Worm (Caenorhabditis elegans) whole organism, L1 larva: Measurements from ENCODE around the gene elt-4.
A peak's percentile ranks its signal among the peaks of the same experiment; 100 is the strongest.

Experiments used
- C16A3.4 ChIP-seq: fragments of 150-350 bp; optimal IDR thresholded peaks from 2 replicates; lab custom pipeline; 2014; ENCODE audit warnings: missing biosample characterization, missing genetic modification characterization
- C34B4.2 ChIP-seq: sonication (generic microtip); optimal IDR thresholded peaks from 2 replicates; lab custom pipeline; 2017; ENCODE audit warnings: mild to moderate bottlenecking, missing genetic modification characterization, missing compliant biosample characterization
- F16B12.6 ChIP-seq: fragments of 150-350 bp; optimal IDR thresholded peaks from 2 replicates; lab custom pipeline; 2014; ENCODE audit warnings: missing biosample characterization, missing genetic modification characterization
- aha-1 ChIP-seq: fragments of 150-350 bp; optimal IDR thresholded peaks from 2 replicates; lab custom pipeline; 2014; ENCODE audit warnings: missing biosample characterization, missing genetic modification characterization
- alr-1 ChIP-seq: fragments of 200-800 bp; sonication (Bioruptor generic); optimal IDR thresholded peaks from 2 replicates; lab custom pipeline; 2018; ENCODE audit warnings: borderline replicate concordance, mild to moderate bottlenecking, missing genetic modification characterization, missing compliant biosample characterization
- blmp-1 ChIP-seq: fragments of 150-350 bp; optimal IDR thresholded peaks from 2 replicates; lab custom pipeline; 2014; ENCODE audit warnings: missing biosample characterization, missing genetic modification characterization
- efl-1 ChIP-seq, 4 experiments: fragments of 150-350 bp; optimal IDR thresholded peaks in 3 of 4; peaks in 1 of 4; 1 replicate in 1 of 4; 2 replicates in 3 of 4; lab custom pipeline; 2014; ENCODE audit warnings: missing biosample characterization in 2 of 4, missing genetic modification characterization in 2 of 4, missing genetic modification reagents in 2 of 4
- efl-3 ChIP-seq: fragments of 200-800 bp; sonication (Bioruptor generic); optimal IDR thresholded peaks from 2 replicates; lab custom pipeline; 2018; ENCODE audit warnings: mild to moderate bottlenecking, missing genetic modification characterization, missing compliant biosample characterization
- fkh-8 ChIP-seq: sonication (generic microtip); optimal IDR thresholded peaks from 2 replicates; lab custom pipeline; 2016; ENCODE audit warnings: mild to moderate bottlenecking, missing genetic modification characterization, missing compliant biosample characterization
- fos-1 ChIP-seq: fragments of 150-350 bp; optimal IDR thresholded peaks from 2 replicates; lab custom pipeline; 2014; ENCODE audit warnings: missing biosample characterization, missing genetic modification characterization
- grh-1 ChIP-seq: fragments of 200-800 bp; sonication (Bioruptor generic); IDR thresholded peaks from 2 replicates; pipeline ENCODE4 v1.3.6; 2022; ENCODE audit warnings: missing genetic modification reagents, missing genetic modification characterization, missing compliant biosample characterization
- hlh-4 ChIP-seq: sonication (generic microtip); optimal IDR thresholded peaks from 2 replicates; lab custom pipeline; 2016; ENCODE audit warnings: mild to moderate bottlenecking, missing genetic modification characterization, missing compliant biosample characterization
- irx-1 ChIP-seq: sonication (generic microtip); optimal IDR thresholded peaks from 2 replicates; lab custom pipeline; 2016; ENCODE audit warnings: missing genetic modification characterization, missing compliant biosample characterization
- jun-1 ChIP-seq: fragments of 150-350 bp; optimal IDR thresholded peaks from 2 replicates; lab custom pipeline; 2014; ENCODE audit warnings: missing biosample characterization, missing genetic modification reagents, missing genetic modification characterization
- lin-14 ChIP-seq: fragments of 200-800 bp; sonication (Bioruptor generic); optimal IDR thresholded peaks from 2 replicates; lab custom pipeline; 2018; ENCODE audit warnings: mild to moderate bottlenecking, missing genetic modification characterization, moderate library complexity, missing compliant biosample characterization
- lin-35 ChIP-seq, 2 experiments: fragments of 150-350 bp; optimal IDR thresholded peaks; 2 replicates each; lab custom pipeline; 2014; ENCODE audit warnings: missing biosample characterization in 2 of 2, missing genetic modification characterization in 2 of 2, missing genetic modification reagents in 2 of 2
- lin-39 ChIP-seq: fragments of 150-350 bp; optimal IDR thresholded peaks from 2 replicates; lab custom pipeline; 2014; ENCODE audit warnings: missing biosample characterization, missing genetic modification reagents, missing genetic modification characterization
- lir-3 ChIP-seq: sonication (generic microtip); optimal IDR thresholded peaks from 2 replicates; lab custom pipeline; 2016; ENCODE audit warnings: mild to moderate bottlenecking, missing genetic modification characterization, moderate library complexity, missing compliant biosample characterization; ENCODE audit not compliant: poor library complexity
- lsy-2 ChIP-seq, 2 experiments: fragments of 150-350 bp; optimal IDR thresholded peaks; 2 replicates each; lab custom pipeline; 2014; ENCODE audit warnings: missing biosample characterization in 2 of 2, missing genetic modification characterization in 2 of 2
- mdl-1 ChIP-seq, 2 experiments: fragments of 150-350 bp; optimal IDR thresholded peaks; 2 replicates each; lab custom pipeline; 2014 to 2017; ENCODE audit warnings: missing biosample characterization in 2 of 2, missing genetic modification characterization in 2 of 2, inconsistent platforms in 1 of 2
- nhr-20 ChIP-seq: sonication (generic microtip); optimal IDR thresholded peaks from 2 replicates; lab custom pipeline; 2016; ENCODE audit warnings: mild to moderate bottlenecking, missing genetic modification characterization, missing compliant biosample characterization
- nhr-237 ChIP-seq: fragments of 150-350 bp; optimal IDR thresholded peaks from 2 replicates; lab custom pipeline; 2014; ENCODE audit warnings: missing biosample characterization, missing genetic modification characterization
- nhr-28 ChIP-seq: fragments of 150-350 bp; optimal IDR thresholded peaks from 2 replicates; lab custom pipeline; 2014; ENCODE audit warnings: missing biosample characterization, missing genetic modification characterization
- nhr-71 ChIP-seq: sonication (generic microtip); optimal IDR thresholded peaks from 2 replicates; lab custom pipeline; 2016; ENCODE audit warnings: mild to moderate bottlenecking, missing genetic modification characterization, moderate library complexity, missing compliant biosample characterization
- nhr-76 ChIP-seq: sonication (generic microtip); optimal IDR thresholded peaks from 2 replicates; lab custom pipeline; 2017; ENCODE audit warnings: missing biosample characterization, missing genetic modification characterization
- nhr-90 ChIP-seq: sonication (generic microtip); optimal IDR thresholded peaks from 2 replicates; lab custom pipeline; 2016; ENCODE audit warnings: mild to moderate bottlenecking, missing genetic modification characterization, missing compliant biosample characterization; ENCODE audit not compliant: poor library complexity
- pag-3 ChIP-seq: sonication (generic microtip); optimal IDR thresholded peaks from 2 replicates; lab custom pipeline; 2017; ENCODE audit warnings: missing genetic modification characterization, mild to moderate bottlenecking, missing compliant biosample characterization, antibody characterized with exemption, borderline replicate concordance; ENCODE audit not compliant: insufficient read depth
- pax-3 ChIP-seq: fragments of 200-800 bp; sonication (Bioruptor generic); optimal IDR thresholded peaks from 2 replicates; lab custom pipeline; 2018; ENCODE audit warnings: mild to moderate bottlenecking, missing genetic modification characterization, moderate library complexity, missing compliant biosample characterization
- pqm-1 ChIP-seq: sonication (generic microtip); optimal IDR thresholded peaks from 3 replicates; lab custom pipeline; 2017; ENCODE audit warnings: missing biosample characterization, missing genetic modification characterization
- skn-1 ChIP-seq: fragments of 150-350 bp; optimal IDR thresholded peaks from 2 replicates; lab custom pipeline; 2014; ENCODE audit warnings: missing biosample characterization, missing genetic modification characterization
- snpc-4 ChIP-seq: fragments of 150-350 bp; optimal IDR thresholded peaks from 2 replicates; lab custom pipeline; 2014; ENCODE audit warnings: missing biosample characterization, missing genetic modification characterization
- sox-4 ChIP-seq: sonication (generic microtip); optimal IDR thresholded peaks from 2 replicates; lab custom pipeline; 2016; ENCODE audit warnings: missing genetic modification characterization, missing compliant biosample characterization
- sptf-1 ChIP-seq: fragments of 150-350 bp; optimal IDR thresholded peaks from 2 replicates; lab custom pipeline; 2014; ENCODE audit warnings: missing biosample characterization, missing genetic modification characterization
- unc-130 ChIP-seq: fragments of 150-350 bp; optimal IDR thresholded peaks from 2 replicates; lab custom pipeline; 2017; ENCODE audit warnings: missing biosample characterization, missing genetic modification characterization, inconsistent platforms
- unc-30 ChIP-seq: sonication (generic microtip); optimal IDR thresholded peaks from 2 replicates; lab custom pipeline; 2017; ENCODE audit warnings: missing biosample characterization, missing genetic modification characterization
- ztf-4 ChIP-seq: fragments of 150-350 bp; optimal IDR thresholded peaks from 2 replicates; lab custom pipeline; 2014; ENCODE audit warnings: missing biosample characterization, missing genetic modification characterization

The elt-4 gene

DNA sequence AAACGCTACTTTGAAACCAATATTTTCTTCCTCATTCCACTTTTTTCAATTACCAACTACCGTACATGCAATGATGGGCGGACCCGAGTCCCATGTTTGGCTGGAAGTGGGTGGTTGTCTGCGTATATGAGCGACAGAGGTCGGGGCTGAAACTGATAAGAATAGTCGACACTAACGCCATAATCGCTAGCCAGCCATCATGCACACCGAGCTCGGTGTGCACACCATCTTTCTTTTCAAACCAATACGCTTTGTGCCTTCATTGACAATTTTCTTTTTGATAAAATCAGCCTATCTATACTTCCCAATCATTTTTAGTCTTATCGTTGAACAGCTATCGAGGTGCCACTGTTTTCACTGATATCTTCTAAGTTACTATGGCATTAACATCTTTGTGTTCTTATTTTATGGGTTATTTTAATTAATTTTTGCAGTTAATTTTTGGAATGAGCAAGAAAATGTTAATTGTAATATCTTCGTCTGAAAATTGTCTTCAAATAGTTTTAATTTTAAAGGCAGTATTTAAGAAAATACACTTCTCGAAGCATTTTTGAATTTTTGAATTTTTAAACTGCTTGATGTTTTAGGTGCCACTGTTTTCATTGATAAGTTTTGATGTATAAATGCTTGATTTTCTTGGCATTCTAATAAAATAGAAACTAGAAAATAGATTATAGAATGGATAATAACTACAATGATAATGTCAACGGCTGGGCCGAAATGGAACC, 5.4 kb downstream of the elt-4 start, which contains the start of gene elt-2:
elt-2 (plus strand) TSS at position 678 of the 728 bp plus-strand sequence.
- no peak for TF ChIP-seq efl-3 (GFP tag; lab: Kevin White, UChicago)
- TF ChIP-seq C34B4.2 (tag; lab: Kevin White, UChicago), result no peak
- TF ChIP-seq sox-4, result no peak
- no peak for TF ChIP-seq lin-14 (GFP tag; lab: Kevin White, UChicago)
- TF ChIP-seq nhr-237, result no peak
- TF ChIP-seq unc-130, result no peak
- no peak for TF ChIP-seq C16A3.4 (tag; lab: Kevin White, UChicago)
- no peak for TF ChIP-seq hlh-4 (tag; lab: Kevin White, UChicago)
- peak in 1 of 2 experiments; percentile 16 for TF ChIP-seq lsy-2 (tag; optimal IDR thresholded peaks at IDR 0.05; lab: Kevin White, UChicago)
- no peak for TF ChIP-seq snpc-4
- TF ChIP-seq pax-3 (tag; lab: Kevin White, UChicago), result peak; percentile 23
- peak; percentile 73 for TF ChIP-seq jun-1
- no peak for TF ChIP-seq lir-3 (tag; lab: Kevin White, UChicago)
- TF ChIP-seq skn-1, result no peak
- TF ChIP-seq lin-35 (GFP tag; optimal IDR thresholded peaks at IDR 0.05; lab: Kevin White, UChicago), result peak in 1 of 2 experiments; percentile 49
- TF ChIP-seq nhr-71 (tag; lab: Kevin White, UChicago), result peak; percentile 19
- no peak for TF ChIP-seq sptf-1 (tag; lab: Kevin White, UChicago)
- no peak for TF ChIP-seq fkh-8 (tag; lab: Kevin White, UChicago)
- peak; percentile 21 for TF ChIP-seq nhr-20 (tag; lab: Kevin White, UChicago)
- no peak for TF ChIP-seq pag-3 (tag; lab: Kevin White, UChicago)
- no peak for TF ChIP-seq F16B12.6 (tag; lab: Kevin White, UChicago)
- no peak for TF ChIP-seq grh-1 (GFP tag; lab: Robert Waterston, UW)
- no peak for TF ChIP-seq mdl-1 (tag; optimal IDR thresholded peaks at IDR 0.05; lab: Kevin White, UChicago)
- TF ChIP-seq pqm-1 (tag; lab: Kevin White, UChicago), result peak; percentile 47
- TF ChIP-seq aha-1 (tag; lab: Kevin White, UChicago), result no peak
- no peak for TF ChIP-seq fos-1
- TF ChIP-seq ztf-4, result no peak
- TF ChIP-seq blmp-1 (tag; lab: Kevin White, UChicago), result no peak
- TF ChIP-seq nhr-76 (tag; lab: Kevin White, UChicago), result no peak
- no peak for TF ChIP-seq unc-30 (tag; lab: Kevin White, UChicago)
- TF ChIP-seq nhr-90 (tag; lab: Kevin White, UChicago), result peak; percentile 21
- TF ChIP-seq irx-1 (tag; lab: Kevin White, UChicago), result no peak
- no peak for TF ChIP-seq alr-1 (tag; lab: Kevin White, UChicago)
- TF ChIP-seq, all 84 proteins: peak for 8

DNA sequence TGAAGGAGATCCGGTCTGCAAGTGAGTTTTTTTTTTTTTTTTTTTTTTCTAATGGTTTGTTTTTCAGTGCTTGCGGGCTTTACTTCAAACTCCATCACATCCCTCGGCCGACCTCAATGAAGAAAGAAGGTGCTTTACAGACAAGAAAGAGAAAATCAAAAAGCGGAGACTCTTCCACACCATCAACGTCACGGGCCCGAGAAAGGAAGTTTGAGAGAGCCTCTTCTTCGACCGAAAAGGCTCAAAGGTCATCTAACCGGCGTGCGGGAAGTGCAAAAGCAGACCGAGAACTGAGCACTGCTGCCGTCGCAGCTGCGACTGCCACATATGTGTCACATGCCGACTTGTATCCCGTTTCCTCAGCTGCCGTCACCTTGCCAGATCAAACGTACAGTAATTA, 6.9 kb downstream of the elt-4 start:
- TF ChIP-seq efl-1 (optimal IDR thresholded peaks at IDR 0.05; lab: Kevin White, UChicago) (no peak), efl-1 (GFP tag; optimal IDR thresholded peaks at IDR 0.05 in 1 of 2; lab: Kevin White, UChicago) (peak in 1 of 2 experiments; percentile 50), lin-39 (tag; lab: Kevin White, UChicago) (no peak)
- TF ChIP-seq, all 84 proteins: peak for 1

DNA sequence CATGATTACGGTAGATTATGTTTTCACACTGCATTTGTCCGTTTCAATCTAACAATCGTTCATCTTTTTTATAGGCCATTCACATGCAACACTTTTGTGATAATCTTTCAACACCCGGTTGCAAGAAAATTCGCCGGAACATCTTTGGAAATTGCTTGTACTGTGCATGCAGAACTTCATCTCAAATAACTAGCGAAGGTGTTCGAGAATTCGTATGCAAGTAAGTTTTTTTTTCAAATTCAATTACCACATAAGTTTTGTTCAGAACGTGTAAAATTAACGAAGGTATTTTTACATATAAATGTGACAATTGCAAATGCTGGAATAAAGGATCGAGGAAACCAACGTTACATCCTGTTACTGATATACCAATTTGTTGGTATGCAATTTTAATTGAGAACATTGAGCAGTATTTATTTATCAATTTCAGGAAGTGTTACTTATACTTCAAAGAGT, 10.0 kb downstream of the elt-4 start, which contains the start of gene C33D3.3:
C33D3.3 (plus strand) TSS at position 51 of the 456 bp plus-strand sequence.
- no peak for TF ChIP-seq nhr-28 (tag; lab: Kevin White, UChicago)
- TF ChIP-seq, all 84 proteins: peak for 0
